Worm (Caenorhabditis elegans): ENCODE measurements around the gene acs-4.

- no peak for TF ChIP-seq pax-1 (tag; optimal IDR thresholded peaks at IDR 0.05)
- no peak for TF ChIP-seq pros-1 (tag; optimal IDR thresholded peaks at IDR 0.05)
- TF ChIP-seq ceh-14 (tag; optimal IDR thresholded peaks at IDR 0.05): no peak
- TF ChIP-seq fax-1 (tag; optimal IDR thresholded peaks at IDR 0.05): no peak
- no peak for TF ChIP-seq pqm-1 (tag; optimal IDR thresholded peaks at IDR 0.05)
- TF ChIP-seq syd-9 (tag; optimal IDR thresholded peaks at IDR 0.05): no peak
- no peak for TF ChIP-seq pha-4 (tag; optimal IDR thresholded peaks at IDR 0.05)
- TF ChIP-seq hlh-30 (tag; optimal IDR thresholded peaks at IDR 0.05; ENCODE audit: insufficient read depth): no peak
- no peak for TF ChIP-seq sox-4 (tag; optimal IDR thresholded peaks at IDR 0.05)
- TF ChIP-seq lin-11 (tag; optimal IDR thresholded peaks at IDR 0.05): no peak
- TF ChIP-seq ttx-3 (tag; optimal IDR thresholded peaks at IDR 0.05): no peak
Measured at ce11 chrIII:7148191-7148590, 19.4 kb upstream of the acs-4 start.
